Worm (Caenorhabditis elegans): ENCODE measurements around the gene gst-30.
"Not testable (repeated sequence)": the region's sequence is repeated elsewhere in the genome, so short reads cannot be mapped to it uniquely, and the experiment has no call there.

Gene gst-30

DNA sequence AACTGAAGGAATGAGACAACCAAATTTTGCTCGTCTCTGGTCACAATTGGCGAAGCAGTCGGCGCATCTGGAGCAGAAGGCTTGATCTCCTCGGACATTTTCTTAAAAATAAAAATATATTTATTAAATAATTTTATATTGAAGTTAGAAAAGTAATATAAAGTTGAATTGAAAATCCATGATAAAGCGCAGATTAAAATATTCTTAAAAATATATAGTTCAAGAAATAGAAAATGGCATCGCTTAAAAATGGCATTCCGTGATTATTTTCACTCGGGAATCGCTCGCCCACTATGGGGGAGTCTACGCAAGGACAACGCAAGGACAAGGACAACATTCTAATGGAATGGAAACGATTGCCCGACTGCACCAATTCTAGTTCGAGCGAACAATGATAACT lies 31.2 kb downstream of the gst-30 start, which contains the start of gene sgt-1:
sgt-1 (minus strand) TSS at position 101 of the 400 bp plus-strand sequence.
- not testable (repeated sequence) for TF ChIP-seq B0019.2 (GFP tag; conservative IDR thresholded peaks at IDR 0.05); Y53G8AR.9 (GFP tag; conservative IDR thresholded peaks at IDR 0.05); ztf-6 (GFP tag; IDR thresholded peaks at IDR 0.05)

DNA sequence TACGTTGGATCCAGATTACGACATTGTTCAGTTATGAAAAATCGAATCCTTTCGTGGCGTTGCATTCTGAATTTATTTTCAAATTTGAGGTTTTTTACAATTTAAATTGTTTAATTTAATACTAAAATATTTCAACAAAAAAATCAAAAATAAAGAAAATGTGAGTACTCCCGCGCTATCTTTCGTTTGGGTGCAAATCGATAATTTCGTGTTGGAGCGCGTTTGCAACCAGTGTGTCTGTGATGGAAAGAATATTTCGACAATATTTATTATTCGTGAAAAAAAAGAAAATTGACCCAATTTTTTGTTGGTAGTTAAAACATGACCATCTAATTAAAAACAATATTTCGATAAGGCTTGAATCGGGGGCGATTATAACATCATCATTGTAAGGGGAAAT lies 32.8 kb downstream of the gst-30 start, which contains the start of gene R05F9.9:
R05F9.9 (minus strand) TSS at position 66 of the 400 bp plus-strand sequence.
- TF ChIP-seq K11D2.4 (GFP tag; IDR thresholded peaks at IDR 0.05), result no peak
- TF ChIP-seq F52B5.7 (tag; optimal IDR thresholded peaks at IDR 0.05), result no peak
- TF ChIP-seq B0019.2 (GFP tag; conservative IDR thresholded peaks at IDR 0.05), result no peak
- no peak for TF ChIP-seq aptf-3 (GFP tag; IDR thresholded peaks at IDR 0.05)
- no peak for TF ChIP-seq snpc-1.1 (tag; optimal IDR thresholded peaks at IDR 0.05; ENCODE audit: insufficient read depth)
- TF ChIP-seq F23B12.7 (tag; optimal IDR thresholded peaks at IDR 0.05; ENCODE audit: insufficient read depth), result peak; percentile 55
- TF ChIP-seq ceh-40 (GFP tag; IDR thresholded peaks at IDR 0.05), result no peak
- TF ChIP-seq akir-1 (GFP tag; optimal IDR thresholded peaks at IDR 0.05), result no peak
- peak; percentile 52 for TF ChIP-seq nfyb-1 (GFP tag; IDR thresholded peaks at IDR 0.05)
- no peak for TF ChIP-seq F49E8.2 (tag; optimal IDR thresholded peaks at IDR 0.05; ENCODE audit: insufficient read depth)
- no peak for TF ChIP-seq rpc-1 (optimal IDR thresholded peaks at IDR 0.05)
- TF ChIP-seq rpc-1 (tag; optimal IDR thresholded peaks at IDR 0.05), result no peak
- TF ChIP-seq hmg-1.2 (GFP tag; IDR thresholded peaks at IDR 0.05), result no peak
- no peak for TF ChIP-seq lag-1 (GFP tag; IDR thresholded peaks at IDR 0.05)
- peak; percentile 31 for TF ChIP-seq attf-5 (GFP tag; optimal IDR thresholded peaks at IDR 0.05)
- no peak for TF ChIP-seq nfya-1 (tag; optimal IDR thresholded peaks at IDR 0.05; ENCODE audit: borderline replicate concordance, insufficient read depth)
- TF ChIP-seq ets-4 (GFP tag; optimal IDR thresholded peaks at IDR 0.05), result no peak
- no peak for TF ChIP-seq nfya-2 (GFP tag; IDR thresholded peaks at IDR 0.05)
- peak; percentile 37 for TF ChIP-seq ZK185.1 (tag; optimal IDR thresholded peaks at IDR 0.05; ENCODE audit: poor library complexity, severe bottlenecking)
- TF ChIP-seq lir-1 (GFP tag; conservative IDR thresholded peaks at IDR 0.05), result no peak
- no peak for TF ChIP-seq unc-62 (GFP tag; optimal IDR thresholded peaks at IDR 0.05)
- no peak for TF ChIP-seq ceh-27 (GFP tag; optimal IDR thresholded peaks at IDR 0.05)
- TF ChIP-seq nhr-120 (GFP tag; IDR thresholded peaks at IDR 0.05), result no peak
- no peak for TF ChIP-seq him-1 (tag; optimal IDR thresholded peaks at IDR 0.05)
- TF ChIP-seq Y56A3A.18 (GFP tag; IDR thresholded peaks at IDR 0.05), result no peak
- TF ChIP-seq F57C9.4 (tag; optimal IDR thresholded peaks at IDR 0.05), result no peak
- TF ChIP-seq tlf-1 (GFP tag; optimal IDR thresholded peaks at IDR 0.05), result peak; percentile 8
- TF ChIP-seq repo-1 (tag; optimal IDR thresholded peaks at IDR 0.05), result peak; percentile 56
- TF ChIP-seq unc-130 (GFP tag; optimal IDR thresholded peaks at IDR 0.05), result no peak
- no peak for TF ChIP-seq ccch-3 (GFP tag; optimal IDR thresholded peaks at IDR 0.05)
- no peak for TF ChIP-seq K12H6.12 (tag; optimal IDR thresholded peaks at IDR 0.05)
- TF ChIP-seq lsl-1 (GFP tag; optimal IDR thresholded peaks at IDR 0.05), result peak; percentile 25
- TF ChIP-seq egrh-3 (GFP tag; IDR thresholded peaks at IDR 0.05), result no peak
- TF ChIP-seq hmg-20 (GFP tag; IDR thresholded peaks at IDR 0.05), result no peak
- peak; percentile 64 for TF ChIP-seq ama-1 (optimal IDR thresholded peaks at IDR 0.05)
- TF ChIP-seq ama-1 (GFP tag; optimal IDR thresholded peaks at IDR 0.05), result no peak
- TF ChIP-seq B0035.1 (tag; optimal IDR thresholded peaks at IDR 0.05), result no peak
- TF ChIP-seq nhr-27 (tag; optimal IDR thresholded peaks at IDR 0.05), result no peak
- TF ChIP-seq tbp1 (GFP tag; optimal IDR thresholded peaks at IDR 0.05), result peak; percentile 43
- no peak for TF ChIP-seq madf-8 (GFP tag; conservative IDR thresholded peaks at IDR 0.05)
- no peak for TF ChIP-seq ztf-3 (GFP tag; optimal IDR thresholded peaks at IDR 0.05)
- no peak for TF ChIP-seq sea-2 (GFP tag; IDR thresholded peaks at IDR 0.05)
- no peak for TF ChIP-seq bed-1 (GFP tag; IDR thresholded peaks at IDR 0.05)
- TF ChIP-seq gei-17 (GFP tag; optimal IDR thresholded peaks at IDR 0.05), result peak; percentile 28
- peak; percentile 46 for TF ChIP-seq atf-7 (tag; optimal IDR thresholded peaks at IDR 0.05)

All from whole organism, young adult.